Fruit fly (Drosophila melanogaster): ENCODE measurements around the gene Rac1.

Gene Rac1

dm6 chr3L:1349942-1350923 is 47.8 kb upstream of the Rac1 start (continued):
- TF ChIP-seq Opbp (GFP tag; IDR thresholded peaks at IDR 0.05; ENCODE audit: partially characterized antibody) (peak; percentile 98), CG3281 (GFP tag; optimal IDR thresholded peaks at IDR 0.05) (peak; percentile 4), nmo (GFP tag; optimal IDR thresholded peaks at IDR 0.05) (peak; percentile 61), zfh2 (GFP tag; optimal IDR thresholded peaks at IDR 0.05) (peak; percentile 38), CG33213 (GFP tag; optimal IDR thresholded peaks at IDR 0.05) (peak; percentile 21), sens-2 (GFP tag; IDR thresholded peaks at IDR 0.05) (no peak), CG11085 (GFP tag; IDR thresholded peaks at IDR 0.05) (no peak), CG12219 (GFP tag; optimal IDR thresholded peaks at IDR 0.05) (no peak), CG13296 (GFP tag; optimal IDR thresholded peaks at IDR 0.05) (peak; percentile 22), CG10565 (GFP tag; optimal IDR thresholded peaks at IDR 0.05) (no peak), Dbx (GFP tag; IDR thresholded peaks at IDR 0.05) (peak; percentile 56; the same call in 1 of the 3 replicates), Ets65A (GFP tag) (peak; percentile 90), Hsf (GFP tag; optimal IDR thresholded peaks at IDR 0.05) (peak; percentile 49), CG12659 (GFP tag; optimal IDR thresholded peaks at IDR 0.05) (peak; percentile 60), nom (GFP tag; optimal IDR thresholded peaks at IDR 0.05) (no peak), gfzf (GFP tag; optimal IDR thresholded peaks at IDR 0.05) (peak; percentile 59), sc (optimal IDR thresholded peaks at IDR 0.05) (no peak), sc (GFP tag; optimal IDR thresholded peaks at IDR 0.05) (no peak), HLH4C (GFP tag; IDR thresholded peaks at IDR 0.05; ENCODE audit: partially characterized antibody) (peak; percentile 97), CG18599 (GFP tag; optimal IDR thresholded peaks at IDR 0.05) (no peak), CG9215 (GFP tag; IDR thresholded peaks at IDR 0.05) (peak; percentile 7; the same call in 1 of the 2 replicates), tin (GFP tag; optimal IDR thresholded peaks at IDR 0.05) (peak; percentile 11), trem (tag; optimal IDR thresholded peaks at IDR 0.05) (peak; percentile 54), CG12769 (tag; optimal IDR thresholded peaks at IDR 0.05) (peak; percentile 13), CG12942 (GFP tag; optimal IDR thresholded peaks at IDR 0.05) (peak; percentile 2), CG10147 (GFP tag; optimal IDR thresholded peaks at IDR 0.05) (no peak), CHES-1-like (GFP tag; optimal IDR thresholded peaks at IDR 0.05) (peak; percentile 52), CG4854 (GFP tag; optimal IDR thresholded peaks at IDR 0.05) (peak; percentile 10), CG13894 (tag; optimal IDR thresholded peaks at IDR 0.05) (peak; percentile 59), Fer3 (tag; optimal IDR thresholded peaks at IDR 0.05) (peak; percentile 17), CG2116 (GFP tag; optimal IDR thresholded peaks at IDR 0.05) (peak; percentile 75), CG13624 (GFP tag; optimal IDR thresholded peaks at IDR 0.05) (peak; percentile 25), CG31441 (GFP tag; IDR thresholded peaks at IDR 0.05) (peak; percentile 54; the same call in 1 of the 2 replicates), sd (tag; optimal IDR thresholded peaks at IDR 0.05) (peak; percentile 30), Ptx1 (GFP tag; IDR thresholded peaks at IDR 0.05) (peak; percentile 37), hb (GFP tag; IDR thresholded peaks at IDR 0.05; ENCODE audit: partially characterized antibody) (peak; percentile 98), zfh1 (GFP tag; IDR thresholded peaks at IDR 0.05) (no peak), CG14860 (GFP tag; IDR thresholded peaks at IDR 0.05; ENCODE audit: partially characterized antibody) (peak; percentile 98), bsh (GFP tag; optimal IDR thresholded peaks at IDR 0.05) (peak in 1 of 2 experiments; percentile 21), zen (tag; optimal IDR thresholded peaks at IDR 0.05) (peak; percentile 13), bcd (GFP tag; optimal IDR thresholded peaks at IDR 0.05) (peak; percentile 19), CG8478 (optimal IDR thresholded peaks at IDR 0.05) (peak; percentile 94), CG18262 (tag; optimal IDR thresholded peaks at IDR 0.05) (peak; percentile 50), CG7786 (GFP tag; optimal IDR thresholded peaks at IDR 0.05) (peak; percentile 1), HLH3B (GFP tag; IDR thresholded peaks at IDR 0.05) (no peak), stwl (tag; optimal IDR thresholded peaks at IDR 0.05) (peak; percentile 77), Xbp1 (GFP tag; optimal IDR thresholded peaks at IDR 0.05) (peak; percentile 46), CG30020 (tag; optimal IDR thresholded peaks at IDR 0.05) (peak; percentile 53)

All from whole organism, embryonic.